Worm (Caenorhabditis elegans): ENCODE results near the gene B0416.11.

DNA sequence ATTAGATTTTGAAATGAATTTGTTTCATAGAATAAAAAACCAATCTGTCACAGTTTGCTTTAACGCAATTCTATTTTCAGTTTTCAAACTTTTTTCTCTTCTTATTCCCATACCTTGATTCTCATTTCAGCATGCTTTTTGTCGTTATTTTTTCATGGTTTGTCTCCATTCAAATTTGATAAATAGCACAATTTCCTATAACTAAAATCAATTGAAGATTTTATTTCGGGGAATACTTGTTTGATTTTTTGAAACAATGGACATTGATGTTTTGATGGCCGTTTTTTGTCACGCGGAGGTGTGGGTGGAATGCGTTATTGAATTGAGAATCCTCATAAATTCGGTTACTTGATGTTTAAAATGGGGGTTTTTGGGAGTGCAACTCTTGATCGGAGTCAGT lies at the start of gene B0416.11:
- TF ChIP-seq tbx-2 (tag; optimal IDR thresholded peaks at IDR 0.05) = no peak
- no peak for TF ChIP-seq zag-1 (tag; optimal IDR thresholded peaks at IDR 0.05)
- TF ChIP-seq ztf-11 (tag; optimal IDR thresholded peaks at IDR 0.05) = no peak
- no peak for TF ChIP-seq nhr-12 (tag; optimal IDR thresholded peaks at IDR 0.05)
- no peak for TF ChIP-seq aly-2 (tag; optimal IDR thresholded peaks at IDR 0.05)
- TF ChIP-seq lin-39 (tag; optimal IDR thresholded peaks at IDR 0.05) = no peak
- TF ChIP-seq nhr-23 (tag; optimal IDR thresholded peaks at IDR 0.05) = no peak
- no peak for TF ChIP-seq fos-1 (tag; optimal IDR thresholded peaks at IDR 0.05)
- no peak for TF ChIP-seq ceh-82 (tag; optimal IDR thresholded peaks at IDR 0.05)
- TF ChIP-seq nhr-11 (tag; optimal IDR thresholded peaks at IDR 0.05) = no peak
- no peak for TF ChIP-seq ceh-9 (tag; optimal IDR thresholded peaks at IDR 0.05)
- TF ChIP-seq R02D3.7 (tag; optimal IDR thresholded peaks at IDR 0.05) = no peak
